Worm (Caenorhabditis elegans) whole organism, L3 larva: Measurements from ENCODE around the gene clec-180.

ENCODE experiments used
- R02D3.7 ChIP-seq: fragments of 150-350 bp; optimal IDR thresholded peaks from 2 replicates; lab custom pipeline; 2014; ENCODE audit warnings: missing biosample characterization, missing genetic modification characterization
- ceh-16 ChIP-seq: sonication (generic microtip); optimal IDR thresholded peaks from 2 replicates; lab custom pipeline; 2017; ENCODE audit warnings: missing biosample characterization, missing genetic modification characterization
- elt-3 ChIP-seq, 3 experiments: fragments of 150-350 bp in 1 of 3; sonication (generic microtip) in 2 of 3; optimal IDR thresholded peaks; 2 replicates in 2 of 3; 4 replicates in 1 of 3; lab custom pipeline; 2014 to 2017; ENCODE audit warnings: missing biosample characterization in 3 of 3, missing genetic modification characterization in 3 of 3
- fkh-2 ChIP-seq: fragments of 150-350 bp; optimal IDR thresholded peaks from 2 replicates; lab custom pipeline; 2014; ENCODE audit warnings: missing biosample characterization, missing genetic modification reagents, missing genetic modification characterization
- lin-39 ChIP-seq: fragments of 150-350 bp; optimal IDR thresholded peaks from 2 replicates; lab custom pipeline; 2018; ENCODE audit warnings: missing biosample characterization, missing genetic modification reagents, missing genetic modification characterization
- nhr-12 ChIP-seq: fragments of 150-350 bp; optimal IDR thresholded peaks from 2 replicates; lab custom pipeline; 2014; ENCODE audit warnings: missing biosample characterization, missing genetic modification characterization
- nhr-43 ChIP-seq: sonication (generic microtip); optimal IDR thresholded peaks from 2 replicates; lab custom pipeline; 2016; ENCODE audit warnings: mild to moderate bottlenecking, missing genetic modification characterization, missing compliant biosample characterization; ENCODE audit not compliant: poor library complexity, severe bottlenecking
- nhr-76 ChIP-seq: fragments of 150-350 bp; sonication (generic microtip); optimal IDR thresholded peaks from 5 replicates; lab custom pipeline; 2014; ENCODE audit warnings: missing biosample characterization, missing genetic modification characterization
- skn-1 ChIP-seq: fragments of 150-350 bp; optimal IDR thresholded peaks from 2 replicates; lab custom pipeline; 2014; ENCODE audit warnings: missing biosample characterization, missing genetic modification characterization
- tbx-2 ChIP-seq: sonication (generic microtip); optimal IDR thresholded peaks from 2 replicates; lab custom pipeline; 2016; ENCODE audit warnings: mild to moderate bottlenecking, missing genetic modification characterization, missing compliant biosample characterization
- unc-62 ChIP-seq: fragments of 150-350 bp; sonication (generic microtip); optimal IDR thresholded peaks from 4 replicates; lab custom pipeline; 2014; ENCODE audit warnings: missing biosample characterization, missing genetic modification reagents, missing genetic modification characterization
- ztf-11 ChIP-seq: fragments of 150-350 bp; optimal IDR thresholded peaks from 2 replicates; lab custom pipeline; 2014; ENCODE audit warnings: missing biosample characterization, missing genetic modification characterization

DNA sequence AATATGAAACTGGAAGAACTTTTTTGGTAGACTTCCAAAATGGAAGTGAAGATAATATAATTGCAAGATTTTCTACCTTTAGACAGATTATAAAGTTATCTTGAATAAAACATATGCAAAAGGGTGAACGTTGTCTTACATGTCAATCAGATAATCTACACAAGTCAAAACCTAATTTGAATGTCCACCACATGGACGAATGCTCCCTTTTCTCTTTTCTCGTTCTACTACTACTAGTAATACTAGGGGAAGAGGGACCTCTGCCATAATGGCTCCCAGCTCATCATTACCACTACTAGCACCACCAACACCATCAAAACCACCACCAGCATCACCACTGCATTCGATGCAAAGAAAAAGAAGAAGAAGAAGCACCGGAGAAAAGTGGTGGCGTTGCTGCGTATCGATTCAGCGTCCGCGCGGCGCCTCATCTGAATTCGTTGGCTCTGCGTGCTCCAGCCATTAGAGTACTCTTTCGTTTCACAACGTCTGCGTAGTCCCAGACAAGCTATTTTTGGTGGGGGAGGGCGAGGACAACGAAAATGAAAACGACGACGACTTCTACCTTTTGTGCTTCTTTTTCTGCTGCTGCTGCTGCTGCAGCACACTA is 16.7 kb downstream of the clec-180 start:
- TF ChIP-seq tbx-2 (no peak), lin-39 (tag; lab: Kevin White, UChicago) (peak; percentile 84), fkh-2 (tag; lab: Kevin White, UChicago) (no peak), nhr-76 (tag; lab: Kevin White, UChicago) (no peak), skn-1 (tag; lab: Kevin White, UChicago) (no peak), unc-62 (GFP tag; lab: Kevin White, UChicago) (no peak), elt-3 (tag; optimal IDR thresholded peaks at IDR 0.05; lab: Kevin White, UChicago) (no peak), ceh-16 (tag; lab: Kevin White, UChicago) (no peak), ztf-11 (no peak), nhr-12 (tag; lab: Kevin White, UChicago) (no peak), R02D3.7 (tag; lab: Kevin White, UChicago) (no peak), nhr-43 (tag; lab: Kevin White, UChicago) (no peak)
